Worm (Caenorhabditis elegans) whole organism, L2 larva: Measurements from ENCODE around the gene mccc-2.

Experiments used
- Y55F3AM.14 ChIP-seq: fragments of 200-800 bp; sonication (Bioruptor generic); optimal IDR thresholded peaks from 2 replicates; lab custom pipeline; 2018; ENCODE audit warnings: mild to moderate bottlenecking, missing genetic modification characterization, missing compliant biosample characterization
- ZK546.5 ChIP-seq: sonication (generic microtip); optimal IDR thresholded peaks from 2 replicates; lab custom pipeline; 2017; ENCODE audit warnings: missing biosample characterization, missing genetic modification characterization
- blmp-1 ChIP-seq: sonication (generic microtip); optimal IDR thresholded peaks from 2 replicates; lab custom pipeline; 2017; ENCODE audit warnings: missing genetic modification characterization, mild to moderate bottlenecking, missing compliant biosample characterization, antibody characterized with exemption, moderate library complexity; ENCODE audit not compliant: insufficient read depth
- egl-27 ChIP-seq: sonication (generic microtip); optimal IDR thresholded peaks from 3 replicates; lab custom pipeline; 2017; ENCODE audit warnings: missing biosample characterization, missing genetic modification reagents, missing genetic modification characterization
- elt-1 ChIP-seq: fragments of 150-350 bp; optimal IDR thresholded peaks from 2 replicates; lab custom pipeline; 2014; ENCODE audit warnings: missing biosample characterization, missing genetic modification characterization
- elt-3 ChIP-seq: sonication (generic microtip); optimal IDR thresholded peaks from 2 replicates; lab custom pipeline; 2017; ENCODE audit warnings: missing biosample characterization, missing genetic modification characterization
- lin-11 ChIP-seq: fragments of 150-350 bp; sonication (generic microtip); optimal IDR thresholded peaks from 2 replicates; lab custom pipeline; 2014; ENCODE audit warnings: missing biosample characterization, missing genetic modification characterization, inconsistent platforms, mixed read lengths
- lin-13 ChIP-seq: fragments of 150-350 bp; optimal IDR thresholded peaks from 2 replicates; lab custom pipeline; 2014; ENCODE audit warnings: missing biosample characterization, missing genetic modification reagents, missing genetic modification characterization
- lsy-2 ChIP-seq, 2 experiments: fragments of 150-350 bp in 1 of 2; sonication (generic microtip) in 1 of 2; optimal IDR thresholded peaks; 2 replicates each; lab custom pipeline; 2014 to 2017; ENCODE audit warnings: missing biosample characterization in 2 of 2, missing genetic modification characterization in 2 of 2
- mab-5 ChIP-seq: fragments of 150-350 bp; optimal IDR thresholded peaks from 2 replicates; lab custom pipeline; 2014; ENCODE audit warnings: missing biosample characterization, missing genetic modification characterization
- mdl-1 ChIP-seq, 2 experiments: fragments of 150-350 bp in 1 of 2; sonication (generic microtip) in 1 of 2; optimal IDR thresholded peaks; 2 replicates each; lab custom pipeline; 2017; ENCODE audit warnings: missing biosample characterization in 2 of 2, missing genetic modification characterization in 2 of 2
- nhr-12 ChIP-seq: fragments of 150-350 bp; optimal IDR thresholded peaks from 2 replicates; lab custom pipeline; 2014; ENCODE audit warnings: missing biosample characterization, missing genetic modification characterization
- nhr-25 ChIP-seq: fragments of 150-350 bp; sonication (generic microtip); optimal IDR thresholded peaks from 3 replicates; lab custom pipeline; 2014; ENCODE audit warnings: missing biosample characterization, missing genetic modification characterization
- nhr-6 ChIP-seq: fragments of 150-350 bp; optimal IDR thresholded peaks from 2 replicates; lab custom pipeline; 2014; ENCODE audit warnings: missing biosample characterization, missing genetic modification characterization
- peb-1 ChIP-seq: fragments of 150-350 bp; optimal IDR thresholded peaks from 2 replicates; lab custom pipeline; 2014; ENCODE audit warnings: missing biosample characterization, missing genetic modification characterization
- sma-3 ChIP-seq: sonication (generic microtip); optimal IDR thresholded peaks from 2 replicates; lab custom pipeline; 2016; ENCODE audit warnings: missing genetic modification reagents, missing genetic modification characterization, missing compliant biosample characterization
- snpc-4 ChIP-seq: fragments of 150-350 bp; optimal IDR thresholded peaks from 2 replicates; lab custom pipeline; 2014; ENCODE audit warnings: missing biosample characterization, missing genetic modification characterization
- ztf-1 ChIP-seq: fragments of 200-800 bp; sonication (Bioruptor generic); conservative IDR thresholded peaks from 2 replicates; pipeline ENCODE4 v1.3.6; 2022; ENCODE audit warnings: missing genetic modification characterization, missing compliant biosample characterization
- ztf-11 ChIP-seq: sonication (generic microtip); optimal IDR thresholded peaks from 2 replicates; lab custom pipeline; 2017; ENCODE audit warnings: missing biosample characterization, missing genetic modification characterization

Gene mccc-2

ce11 chrIII:9043200-9043599 is 46.0 kb downstream of the mccc-2 start, which contains the start of gene nac-2:
Gene nac-2 (minus strand): TSS chrIII:9043300.
- TF ChIP-seq elt-3 (no peak), nhr-25 (tag; lab: Kevin White, UChicago) (peak; percentile 20)

ce11 chrIII:9037658-9038057 is 51.5 kb downstream of the mccc-2 start, which contains the start of gene R107.9:
Gene R107.9 (plus strand): TSS chrIII:9037958.
- TF ChIP-seq ztf-1 (no peak), elt-1 (tag; lab: Kevin White, UChicago) (no peak), lin-13 (no peak), ztf-11 (no peak), lsy-2 (tag; optimal IDR thresholded peaks at IDR 0.05; lab: Kevin White, UChicago) (no peak), egl-27 (tag; lab: Kevin White, UChicago) (no peak), snpc-4 (tag; lab: Kevin White, UChicago) (no peak), nhr-25 (tag; lab: Kevin White, UChicago) (no peak), sma-3 (GFP tag; lab: Kevin White, UChicago) (no peak), ZK546.5 (tag; lab: Kevin White, UChicago) (no peak), nhr-12 (tag; lab: Kevin White, UChicago) (no peak), peb-1 (tag; lab: Kevin White, UChicago) (no peak), mdl-1 (tag; optimal IDR thresholded peaks at IDR 0.05; lab: Kevin White, UChicago) (no peak), lin-11 (tag; lab: Kevin White, UChicago) (no peak), Y55F3AM.14 (GFP tag; lab: Kevin White, UChicago) (no peak), blmp-1 (tag; lab: Kevin White, UChicago) (no peak), mab-5 (tag; lab: Kevin White, UChicago) (no peak), nhr-6 (tag; lab: Kevin White, UChicago) (no peak)
- TF ChIP-seq, all 48 proteins: peak for 0
